Fruit fly (Drosophila melanogaster): ENCODE measurements around the gene CG3119.

Gene CG3119

DNA sequence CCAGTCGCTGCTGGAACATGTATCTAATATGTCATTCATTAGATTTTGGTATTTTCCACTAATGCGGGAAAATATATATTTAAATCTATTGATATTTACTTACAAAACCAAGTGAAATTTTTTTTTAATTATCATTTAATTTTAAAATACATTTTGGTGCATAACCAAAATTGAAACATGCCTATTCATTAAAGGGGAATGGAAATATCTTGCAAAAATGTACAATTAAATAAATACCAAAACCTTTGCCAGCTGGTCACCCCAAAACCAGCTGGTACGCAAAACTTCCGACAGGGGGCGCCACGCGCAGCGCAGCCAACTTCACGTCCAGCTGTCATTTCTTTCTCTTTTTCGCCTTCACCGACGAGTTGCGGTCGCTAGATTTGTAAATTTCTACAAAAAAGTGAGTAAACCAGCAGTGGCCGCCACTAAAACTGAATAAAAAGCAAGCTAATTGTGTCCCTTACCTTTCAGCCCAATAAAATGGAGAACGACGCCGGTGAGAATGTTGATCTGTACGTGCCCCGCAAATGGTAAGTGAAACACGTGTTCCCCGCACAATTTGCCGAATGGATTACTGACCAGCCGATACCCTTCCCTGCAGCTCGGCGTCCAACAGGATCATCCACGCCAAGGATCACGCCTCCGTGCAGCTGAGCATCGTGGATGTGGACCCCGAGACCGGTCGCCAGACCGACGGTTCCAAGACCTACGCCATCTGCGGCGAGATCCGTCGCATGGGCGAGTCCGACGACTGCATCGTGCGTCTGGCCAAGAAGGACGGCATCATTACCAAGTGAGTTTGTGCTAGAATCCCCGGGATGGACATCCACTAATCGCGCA lies 18.4 kb upstream of the CG3119 start, which contains the start of the genes CG3104 and RpS21:
CG3104 (minus strand) TSS at position 6 of the 843 bp plus-strand sequence.
RpS21 (plus strand) TSS at position 298 of the 843 bp plus-strand sequence.
- TF ChIP-seq CG9705 (GFP tag; optimal IDR thresholded peaks at IDR 0.05) (peak; percentile 88), HLH106 (tag; optimal IDR thresholded peaks at IDR 0.05) (peak; percentile 82), Hr78 (GFP tag; optimal IDR thresholded peaks at IDR 0.05) (no peak), Myc (optimal IDR thresholded peaks at IDR 0.05) (peak; percentile 78), Jra (GFP tag; optimal IDR thresholded peaks at IDR 0.05) (peak; percentile 29), Sp1 (GFP tag; optimal IDR thresholded peaks at IDR 0.05) (peak; percentile 84), fru (GFP tag; optimal IDR thresholded peaks at IDR 0.05) (peak; percentile 75), usp (GFP tag; optimal IDR thresholded peaks at IDR 0.05) (no peak), lola (GFP tag; optimal IDR thresholded peaks at IDR 0.05) (no peak), pan (optimal IDR thresholded peaks at IDR 0.05) (no peak), Hr83 (GFP tag; optimal IDR thresholded peaks at IDR 0.05; ENCODE audit: poor library complexity, severe bottlenecking) (peak; percentile 87), dl (GFP tag; optimal IDR thresholded peaks at IDR 0.05; ENCODE audit: insufficient read depth in 1 of 2, partially characterized antibody in 2 of 2) (no peak), tai (GFP tag; optimal IDR thresholded peaks at IDR 0.05) (peak; percentile 38), rgr (GFP tag; optimal IDR thresholded peaks at IDR 0.05) (peak; percentile 91), CG32264 (GFP tag; optimal IDR thresholded peaks at IDR 0.05) (no peak), woc (GFP tag; optimal IDR thresholded peaks at IDR 0.05) (peak; percentile 59), dsf (GFP tag; optimal IDR thresholded peaks at IDR 0.05; ENCODE audit: borderline replicate concordance) (no peak), OdsH (GFP tag; optimal IDR thresholded peaks at IDR 0.05) (peak; percentile 73), Abd-B (GFP tag; optimal IDR thresholded peaks at IDR 0.05) (no peak), ey (GFP tag; optimal IDR thresholded peaks at IDR 0.05) (peak; percentile 73), N (GFP tag; optimal IDR thresholded peaks at IDR 0.05) (no peak), CrebA (GFP tag; optimal IDR thresholded peaks at IDR 0.05; ENCODE audit: borderline replicate concordance) (peak; percentile 4), Dif (GFP tag; optimal IDR thresholded peaks at IDR 0.05; ENCODE audit: partially characterized antibody) (no peak), Vsx2 (GFP tag; optimal IDR thresholded peaks at IDR 0.05; ENCODE audit: partially characterized antibody) (no peak), GATAd (GFP tag; optimal IDR thresholded peaks at IDR 0.05) (peak; percentile 51), Hnf4 (GFP tag; optimal IDR thresholded peaks at IDR 0.05) (peak; percentile 83), psq (GFP tag; optimal IDR thresholded peaks at IDR 0.05) (peak; percentile 69), dmrt93B (GFP tag; optimal IDR thresholded peaks at IDR 0.05) (peak; percentile 89), sv (GFP tag; optimal IDR thresholded peaks at IDR 0.05) (peak; percentile 70), Rel (GFP tag; optimal IDR thresholded peaks at IDR 0.05) (no peak), Rel (tag; optimal IDR thresholded peaks at IDR 0.05) (peak; percentile 53), br (GFP tag; optimal IDR thresholded peaks at IDR 0.05) (peak; percentile 81), Dfd (GFP tag; optimal IDR thresholded peaks at IDR 0.05) (no peak), sage (GFP tag; optimal IDR thresholded peaks at IDR 0.05) (peak; percentile 52), h (GFP tag; optimal IDR thresholded peaks at IDR 0.05) (peak; percentile 84), Mio (GFP tag; optimal IDR thresholded peaks at IDR 0.05) (peak; percentile 77), brk (GFP tag; optimal IDR thresholded peaks at IDR 0.05) (peak; percentile 4), foxo (GFP tag; optimal IDR thresholded peaks at IDR 0.05) (peak in 1 of 2 experiments; percentile 81), jim (GFP tag; optimal IDR thresholded peaks at IDR 0.05) (peak; percentile 25)

DNA sequence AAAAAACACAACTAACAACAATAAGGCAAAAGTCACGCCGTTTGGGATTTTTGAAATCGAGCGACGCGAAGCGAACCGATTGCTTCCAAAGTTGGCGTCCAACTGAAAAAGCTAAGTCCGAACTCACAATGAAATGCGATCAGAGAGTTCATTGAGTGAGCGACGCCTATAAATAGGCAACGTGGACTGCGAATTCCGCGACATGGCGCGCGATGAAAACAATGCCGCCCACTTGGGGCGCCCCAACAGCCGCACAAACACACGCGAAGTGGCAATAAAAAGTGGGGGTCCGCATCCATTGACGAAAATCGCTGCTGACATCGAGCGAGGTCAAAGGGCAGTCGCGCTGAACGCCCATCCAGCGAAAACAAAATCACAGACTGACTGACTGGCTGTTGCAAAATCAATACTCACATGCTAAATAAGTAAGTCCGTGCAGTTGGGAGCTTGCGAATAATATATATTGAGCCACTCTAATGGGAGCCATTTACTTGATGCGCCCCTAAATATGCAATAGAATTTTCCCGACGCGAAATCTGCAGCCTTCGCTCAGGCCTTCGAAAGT lies 17.7 kb upstream of the CG3119 start:
- no peak for TF ChIP-seq dl (GFP tag; optimal IDR thresholded peaks at IDR 0.05; ENCODE audit: insufficient read depth in 1 of 2, partially characterized antibody in 2 of 2)
- TF ChIP-seq CG32264 (GFP tag; optimal IDR thresholded peaks at IDR 0.05): no peak
- no peak for TF ChIP-seq dmrt93B (GFP tag; optimal IDR thresholded peaks at IDR 0.05)
- peak; percentile 74 for TF ChIP-seq Myc (optimal IDR thresholded peaks at IDR 0.05)
- TF ChIP-seq Hr78 (GFP tag; optimal IDR thresholded peaks at IDR 0.05): no peak
- no peak for TF ChIP-seq Dfd (GFP tag; optimal IDR thresholded peaks at IDR 0.05)
- no peak for TF ChIP-seq Hnf4 (GFP tag; optimal IDR thresholded peaks at IDR 0.05)
- TF ChIP-seq fru (GFP tag; optimal IDR thresholded peaks at IDR 0.05): no peak
- TF ChIP-seq Hr83 (GFP tag; optimal IDR thresholded peaks at IDR 0.05; ENCODE audit: poor library complexity, severe bottlenecking): peak; percentile 8
- no peak for TF ChIP-seq Sp1 (GFP tag; optimal IDR thresholded peaks at IDR 0.05)
- peak; percentile 50 for TF ChIP-seq N (GFP tag; optimal IDR thresholded peaks at IDR 0.05)
- no peak for TF ChIP-seq Rel (GFP tag; optimal IDR thresholded peaks at IDR 0.05)
- no peak for TF ChIP-seq Rel (tag; optimal IDR thresholded peaks at IDR 0.05)
- no peak for TF ChIP-seq Abd-B (GFP tag; optimal IDR thresholded peaks at IDR 0.05)

All from whole organism, wandering third instar larva.